Worm (Caenorhabditis elegans): ENCODE results near the gene T28A8.5.

DNA sequence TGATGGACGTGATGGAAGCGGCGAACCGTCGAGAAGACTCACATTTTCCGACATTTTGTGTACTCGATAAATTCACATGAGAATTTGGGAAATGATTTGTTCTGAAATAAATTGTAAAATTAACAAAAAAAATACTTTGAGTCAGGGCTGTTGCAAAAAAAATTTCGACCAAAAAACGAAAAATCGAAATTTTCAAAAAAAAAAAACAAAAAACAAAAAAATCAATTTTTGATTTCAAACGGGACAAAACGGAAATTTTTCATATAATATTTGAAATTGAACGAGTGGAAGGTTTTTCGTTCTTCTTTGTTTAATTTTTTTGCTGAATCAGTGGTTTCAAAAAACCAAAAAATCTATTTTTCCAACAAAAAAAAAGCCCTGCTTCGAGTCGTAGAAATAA lies 46.2 kb upstream of the T28A8.5 start, which contains the start of gene cua-1:
- TF ChIP-seq skn-1 (tag; optimal IDR thresholded peaks at IDR 0.05) (no peak), F13H6.1 (tag; optimal IDR thresholded peaks at IDR 0.05) (no peak), ZK546.5 (tag; optimal IDR thresholded peaks at IDR 0.05) (no peak), lin-13 (GFP tag; optimal IDR thresholded peaks at IDR 0.05) (no peak), ceh-82 (tag; optimal IDR thresholded peaks at IDR 0.05) (no peak), ama-1 (optimal IDR thresholded peaks at IDR 0.05) (no peak), snpc-4 (tag; optimal IDR thresholded peaks at IDR 0.05) (no peak), ceh-16 (tag; optimal IDR thresholded peaks at IDR 0.05) (no peak), ztf-11 (tag; optimal IDR thresholded peaks at IDR 0.05) (no peak)

Measured in whole organism, L2 larva.